Fruit fly (Drosophila melanogaster) whole organism, embryonic: Measurements from ENCODE around the gene teq.

ENCODE experiments used
- CG11398 ChIP-seq: fragments of 200-800 bp; sonication (Bioruptor generic); optimal IDR thresholded peaks from 2 replicates; lab custom pipeline; 2016; ENCODE audit warnings: missing biosample characterization, missing genetic modification characterization
- CG2199 ChIP-seq: fragments of 200-800 bp; sonication (Bioruptor generic); IDR thresholded peaks from 3 replicates; pipeline ENCODE4 v1.3.6; 2022; ENCODE audit warnings: missing biosample characterization, missing genetic modification characterization
- CG33213 ChIP-seq: fragments of 200-800 bp; sonication (Bioruptor generic); optimal IDR thresholded peaks from 3 replicates; lab custom pipeline; 2016; ENCODE audit warnings: missing biosample characterization, missing genetic modification characterization
- CG4404 ChIP-seq: fragments of 200-800 bp; sonication (Bioruptor generic); IDR thresholded peaks from 2 replicates; pipeline ENCODE4 v1.3.6; 2022; ENCODE audit warnings: missing biosample characterization, missing genetic modification characterization
- CG7987 ChIP-seq: fragments of 200-800 bp; sonication (Bioruptor generic); optimal IDR thresholded peaks from 2 replicates; lab custom pipeline; 2018; ENCODE audit warnings: missing biosample characterization, mild to moderate bottlenecking, missing genetic modification characterization, moderate library complexity
- CG8944 ChIP-seq: fragments of 200-800 bp; sonication (Bioruptor generic); optimal IDR thresholded peaks from 3 replicates; lab custom pipeline; 2016; ENCODE audit warnings: missing biosample characterization, missing genetic modification characterization
- Dek ChIP-seq: fragments of 200-800 bp; sonication (Bioruptor generic); optimal IDR thresholded peaks from 3 replicates; lab custom pipeline; 2019; ENCODE audit warnings: missing biosample characterization, mild to moderate bottlenecking, missing genetic modification characterization, moderate library complexity
- Doc2 ChIP-seq: fragments of 200-800 bp; sonication (Bioruptor generic); IDR thresholded peaks from 2 replicates; pipeline ENCODE4 v1.3.6; 2022; ENCODE audit warnings: missing biosample characterization, missing genetic modification characterization
- Hmx ChIP-seq: fragments of 200-800 bp; sonication (Bioruptor generic); optimal IDR thresholded peaks from 2 replicates; lab custom pipeline; 2016; ENCODE audit warnings: missing biosample characterization, missing genetic modification characterization
- TFAM ChIP-seq: fragments of 200-800 bp; sonication (Bioruptor generic); optimal IDR thresholded peaks from 2 replicates; lab custom pipeline; 2017; ENCODE audit warnings: missing biosample characterization, missing genetic modification characterization, inconsistent platforms
- chm ChIP-seq: fragments of 200-800 bp; sonication (Bioruptor generic); IDR thresholded peaks from 2 replicates; pipeline ENCODE4 v1.3.6; 2022; ENCODE audit warnings: missing biosample characterization, missing genetic modification characterization
- exex ChIP-seq: fragments of 200-800 bp; sonication (Bioruptor generic); optimal IDR thresholded peaks from 4 replicates; lab custom pipeline; 2018; ENCODE audit warnings: missing biosample characterization, mild to moderate bottlenecking, missing genetic modification characterization, moderate library complexity
- psq ChIP-seq: fragments of 200-800 bp; sonication (Bioruptor generic); optimal IDR thresholded peaks from 2 replicates; lab custom pipeline; 2017; ENCODE audit warnings: missing biosample characterization, missing genetic modification characterization

DNA sequence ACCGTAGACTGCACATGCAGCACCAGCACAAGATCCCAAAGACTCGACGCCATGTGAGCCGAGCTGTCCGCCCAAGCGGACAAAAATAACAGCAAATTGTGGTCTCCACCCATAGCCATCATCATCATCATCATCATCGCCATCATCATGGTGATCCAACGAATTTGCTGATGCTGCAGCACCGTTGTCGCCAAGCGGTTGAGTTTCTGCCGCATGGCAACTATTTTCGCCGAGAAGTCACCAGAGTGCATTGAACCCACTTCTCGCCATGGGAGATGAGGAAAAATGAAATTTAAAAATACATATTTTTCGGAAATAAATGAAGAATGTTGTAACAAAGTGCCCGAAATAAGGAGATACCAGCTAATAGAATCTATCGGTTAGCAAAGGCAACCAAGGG, 13.0 kb upstream of the teq start:
- TF ChIP-seq TFAM (GFP tag; lab: Kevin White, UChicago), result no peak
- no peak for TF ChIP-seq Dek (tag; lab: Kevin White, UChicago)
- no peak for TF ChIP-seq psq (GFP tag; lab: Kevin White, UChicago)
- no peak for TF ChIP-seq Doc2
- no peak for TF ChIP-seq CG33213 (GFP tag; lab: Kevin White, UChicago)
- TF ChIP-seq CG7987 (GFP tag; lab: Kevin White, UChicago), result no peak
- TF ChIP-seq chm (GFP tag; lab: Robert Waterston, UW), result no peak
- TF ChIP-seq CG2199 (GFP tag; lab: Robert Waterston, UW), result no peak
- no peak for TF ChIP-seq CG4404
- no peak for TF ChIP-seq Hmx (GFP tag; lab: Kevin White, UChicago)
- TF ChIP-seq CG11398 (GFP tag; lab: Kevin White, UChicago), result no peak
- no peak for TF ChIP-seq CG8944
- no peak for TF ChIP-seq exex (tag; lab: Kevin White, UChicago)
